Worm (Caenorhabditis elegans): Measurements from ENCODE around the gene nlp-13.
"Not testable (repeated sequence)": the region's sequence is repeated elsewhere in the genome, so short reads cannot be mapped to it uniquely, and the experiment has no call there.

Gene nlp-13

DNA sequence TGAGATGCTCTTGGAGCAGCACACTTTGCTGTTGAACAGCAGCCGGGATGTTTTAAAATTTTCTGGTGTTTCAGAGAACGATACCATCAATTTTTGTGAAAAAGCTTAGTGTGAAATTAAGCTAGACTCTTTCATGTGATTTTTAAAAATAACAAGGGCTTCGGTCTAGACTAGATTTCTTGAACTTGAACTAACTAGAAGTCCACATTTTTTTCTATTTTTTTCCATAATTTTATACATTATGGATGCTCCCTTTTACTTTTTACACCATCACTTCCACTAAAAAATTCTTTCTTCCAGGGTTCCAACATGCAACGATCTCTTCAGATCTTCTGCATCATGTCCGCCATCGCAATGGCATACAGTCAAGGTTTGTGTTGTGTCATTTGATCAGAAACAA, at the start of gene nlp-13:
Gene nlp-13, plus strand, starts transcription at position 301 of the 400 bp plus-strand sequence.
- no peak for TF ChIP-seq unc-62 (GFP tag; optimal IDR thresholded peaks at IDR 0.05)

DNA sequence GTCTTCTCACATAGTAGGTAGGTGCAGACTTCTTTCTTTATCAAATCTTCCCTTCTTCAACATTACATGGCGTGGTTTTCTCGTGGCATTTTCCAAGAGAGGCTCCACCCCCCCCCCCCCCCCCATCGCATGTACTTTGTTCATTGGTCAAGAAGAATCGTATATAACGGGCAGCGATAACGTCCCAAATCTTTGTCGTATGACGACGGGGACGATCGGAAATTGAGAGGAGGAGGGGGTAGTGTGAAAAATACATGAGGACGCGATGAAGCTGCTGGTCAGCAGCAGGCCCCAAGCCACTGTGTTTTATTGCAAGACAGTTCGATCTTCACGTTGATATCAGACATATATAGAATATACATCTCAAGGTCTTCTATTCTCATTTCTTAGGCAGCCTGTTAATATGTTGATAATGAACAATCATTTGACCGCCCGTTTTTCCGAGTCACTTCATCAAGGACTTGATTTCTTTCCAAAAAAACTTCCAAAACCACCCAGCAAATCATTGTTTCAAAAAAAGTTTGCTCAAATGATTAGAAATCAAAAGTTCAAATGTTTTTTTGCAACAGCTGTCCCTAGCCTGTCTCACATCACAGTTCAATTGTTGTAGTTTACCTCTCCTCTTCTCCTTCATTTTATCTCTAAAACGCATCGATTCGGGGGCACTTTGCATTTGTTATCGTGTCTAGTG, 49.6 kb upstream of the nlp-13 start:
- TF ChIP-seq unc-62 (GFP tag; optimal IDR thresholded peaks at IDR 0.05) = no peak

- TF ChIP-seq unc-62 (GFP tag; optimal IDR thresholded peaks at IDR 0.05) = no peak
These were observed 49.1 kb upstream of the nlp-13 start, which contains the start of gene nhr-114 for ce11 chrV:4187144-4187485. Gene nhr-114, plus strand, starts transcription at chrV:4187202.

- TF ChIP-seq unc-62 (GFP tag; optimal IDR thresholded peaks at IDR 0.05) = no peak
These were observed 46.6 kb upstream of the nlp-13 start for ce11 chrV:4189618-4190017.

DNA sequence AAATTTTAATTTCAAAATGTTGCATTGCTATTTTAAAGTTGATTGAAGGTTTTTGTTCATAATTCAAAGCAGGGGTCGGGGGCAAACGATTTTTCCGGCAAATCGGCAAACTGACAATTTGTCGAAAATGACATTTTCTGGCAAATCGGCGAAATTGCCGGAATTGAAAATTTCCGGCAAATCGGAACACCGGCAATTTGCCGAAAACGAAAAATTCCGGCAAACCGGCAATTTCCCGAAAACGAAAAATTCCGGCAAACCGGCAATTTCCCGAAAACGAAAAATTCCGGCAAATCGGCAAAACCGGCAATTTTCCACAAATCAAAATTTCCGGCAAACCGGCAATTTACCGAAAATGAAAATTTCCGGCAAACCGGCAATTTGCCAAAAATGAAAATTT, 46.0 kb upstream of the nlp-13 start:
- no peak for TF ChIP-seq unc-62 (GFP tag; optimal IDR thresholded peaks at IDR 0.05)

DNA sequence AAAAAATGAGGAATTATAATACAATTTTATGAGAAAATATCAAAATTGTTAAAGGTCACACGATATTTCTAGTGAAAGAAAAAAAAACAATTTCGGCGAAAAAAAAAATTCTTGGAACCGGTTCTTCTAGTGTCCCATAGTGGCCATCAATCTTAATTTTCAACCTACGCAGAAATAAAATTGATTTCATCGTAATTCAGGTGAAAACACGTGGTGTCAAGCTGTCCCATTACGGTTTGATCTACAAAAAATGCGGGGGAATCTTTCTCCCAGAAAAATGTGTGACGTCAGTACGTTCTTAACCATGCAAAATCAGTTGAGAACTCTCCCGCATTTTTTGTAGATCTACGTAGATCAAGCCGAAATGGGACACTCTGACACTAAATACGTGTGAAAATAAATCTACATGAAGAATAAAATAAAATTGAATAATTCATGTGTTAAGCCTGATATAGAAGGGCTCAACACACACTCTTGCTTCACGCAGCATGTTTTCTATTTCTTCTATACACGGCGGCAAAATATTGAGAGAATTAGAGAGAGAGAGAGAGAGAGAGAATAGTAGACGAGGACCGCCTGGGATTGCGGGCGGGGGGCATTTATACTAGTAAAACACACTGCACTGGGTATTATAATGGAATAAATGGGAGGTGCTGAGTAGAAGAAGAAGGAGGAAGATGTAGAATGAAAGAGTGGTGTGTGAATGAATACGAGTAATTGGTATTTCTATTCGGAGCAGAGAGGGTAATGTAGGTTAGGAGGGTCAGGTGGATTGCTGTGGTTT, 43.3 kb upstream of the nlp-13 start:
- TF ChIP-seq unc-62 (GFP tag; optimal IDR thresholded peaks at IDR 0.05) = no peak

- no peak for TF ChIP-seq unc-62 (GFP tag; optimal IDR thresholded peaks at IDR 0.05)
These were observed 41.5 kb upstream of the nlp-13 start, which contains the start of gene Y45G5AM.9 for ce11 chrV:4194587-4195211. Gene Y45G5AM.9, minus strand, starts transcription at chrV:4194637.

DNA sequence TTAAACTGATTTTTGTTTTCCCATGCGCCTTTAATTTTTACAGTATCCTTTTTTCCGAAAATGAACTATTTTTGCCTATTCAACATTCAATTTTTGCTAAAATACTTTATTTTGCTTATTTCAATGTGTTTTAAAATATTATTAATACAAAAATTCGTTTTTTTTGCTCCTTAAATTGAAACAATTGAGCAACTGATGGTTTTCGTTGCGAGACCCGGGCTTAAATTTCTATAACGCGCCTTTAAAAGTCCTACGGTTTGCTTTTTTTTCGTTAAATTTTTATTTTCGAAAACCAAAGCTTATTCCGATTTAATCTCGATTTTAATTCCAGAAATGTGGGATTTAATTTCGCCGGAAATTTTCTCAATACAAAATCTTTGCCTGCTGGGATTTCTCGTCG, 40.9 kb upstream of the nlp-13 start, which contains the start of gene algn-5:
Gene algn-5, plus strand, starts transcription at position 295 of the 400 bp plus-strand sequence.
- no peak for TF ChIP-seq unc-62 (GFP tag; optimal IDR thresholded peaks at IDR 0.05)

- no peak for TF ChIP-seq unc-62 (GFP tag; optimal IDR thresholded peaks at IDR 0.05)
These were observed 37.0 kb upstream of the nlp-13 start, which contains the start of gene rpac-40 for ce11 chrV:4199185-4199584. Gene rpac-40, plus strand, starts transcription at chrV:4199485.

DNA sequence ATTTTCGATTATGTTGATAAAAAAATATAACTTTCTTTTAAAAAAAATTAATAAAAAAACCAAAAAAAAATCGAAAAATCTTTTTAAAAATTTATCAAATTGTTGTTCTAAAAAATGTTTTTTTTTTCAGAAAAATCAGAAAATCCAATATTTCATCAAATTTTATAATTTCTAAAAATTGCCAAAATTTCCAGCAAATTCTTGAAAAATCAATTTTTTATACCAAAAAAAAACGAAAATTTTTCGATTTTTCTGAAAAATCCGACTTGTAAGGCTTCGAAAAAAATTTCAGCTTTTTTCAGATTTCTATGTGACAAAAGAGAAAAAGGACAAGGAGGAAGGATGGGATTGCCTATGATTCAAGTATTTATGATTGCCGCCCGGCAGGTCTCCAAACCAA, 31.8 kb upstream of the nlp-13 start, which contains the start of gene H43I07.1:
Gene H43I07.1, plus strand, starts transcription at position 301 of the 400 bp plus-strand sequence.
- TF ChIP-seq unc-62 (GFP tag; optimal IDR thresholded peaks at IDR 0.05) = no peak

- no peak for TF ChIP-seq unc-62 (GFP tag; optimal IDR thresholded peaks at IDR 0.05)
These were observed 24.7 kb upstream of the nlp-13 start for ce11 chrV:4211521-4211920.

ce11 chrV:4215856-4216255, 20.4 kb upstream of the nlp-13 start, which contains the start of gene H43I07.4:
Gene H43I07.4, plus strand, starts transcription at chrV:4216156.
- TF ChIP-seq unc-62 (GFP tag; optimal IDR thresholded peaks at IDR 0.05) = not testable (repeated sequence)

DNA sequence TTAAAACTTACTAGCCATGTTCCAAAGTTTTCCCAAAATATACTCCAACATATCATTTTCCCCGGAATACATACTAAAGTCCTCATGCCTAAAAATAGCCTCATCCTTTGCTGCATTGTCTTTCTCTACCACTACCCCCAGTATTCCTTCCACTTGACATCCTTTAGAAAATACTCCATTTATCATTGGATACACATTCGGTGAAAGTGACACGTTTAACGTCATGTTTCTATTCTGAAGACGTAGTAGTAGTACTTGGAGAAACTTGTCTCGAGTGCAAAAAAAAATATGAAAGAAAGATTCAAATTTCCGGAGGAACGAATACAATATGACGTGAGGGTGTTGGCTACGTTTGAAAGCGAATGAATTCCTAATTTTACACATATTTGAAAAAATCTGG, 19.3 kb upstream of the nlp-13 start:
- no peak for TF ChIP-seq unc-62 (GFP tag; optimal IDR thresholded peaks at IDR 0.05)

ce11 chrV:4218268-4218667, 17.9 kb upstream of the nlp-13 start:
- TF ChIP-seq unc-62 (GFP tag; optimal IDR thresholded peaks at IDR 0.05) = no peak

- TF ChIP-seq unc-62 (GFP tag; optimal IDR thresholded peaks at IDR 0.05) = no peak
These were observed 16.9 kb upstream of the nlp-13 start, which contains the start of gene nlp-9 for ce11 chrV:4219342-4219741. Gene nlp-9, plus strand, starts transcription at chrV:4219642.

DNA sequence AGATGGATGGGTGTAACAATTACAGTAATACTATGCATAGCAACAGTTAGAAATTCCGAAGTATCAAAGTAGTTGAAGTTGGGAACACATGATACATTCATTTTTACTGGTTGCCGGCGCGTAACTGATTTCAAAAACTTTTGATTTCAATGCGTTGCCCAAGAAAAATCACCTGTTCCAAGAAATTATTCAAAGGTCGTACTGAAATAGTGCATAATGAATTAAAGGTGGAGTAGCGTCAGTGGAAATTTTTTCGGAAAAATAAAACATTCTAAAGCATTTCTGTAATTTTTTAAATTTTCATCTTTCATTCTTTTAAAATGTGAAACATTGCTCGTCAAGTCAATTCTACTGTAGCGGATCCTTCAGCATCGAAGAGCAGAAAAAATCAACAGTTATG, 4.1 kb downstream of the nlp-13 start, which contains the start of gene srh-204:
Gene srh-204, minus strand, starts transcription at position 101 of the 400 bp plus-strand sequence.
- no peak for TF ChIP-seq unc-62 (GFP tag; optimal IDR thresholded peaks at IDR 0.05)
